Worm (Caenorhabditis elegans) whole organism, midembryonic: ENCODE measurements around the gene ppm-1.G.

Experiments used
- T22C8.4 ChIP-seq: fragments of 200-800 bp; sonication (Bioruptor generic); IDR thresholded peaks from 2 replicates; pipeline ENCODE4 v1.3.6; 2022; ENCODE audit warnings: missing genetic modification characterization, missing compliant biosample characterization
- ref-1 ChIP-seq: fragments of 200-800 bp; sonication (Bioruptor generic); conservative IDR thresholded peaks from 2 replicates; pipeline ENCODE4 v1.3.6; 2022; ENCODE audit warnings: missing genetic modification reagents, missing genetic modification characterization, missing compliant biosample characterization
- ztf-23 ChIP-seq: fragments of 200-800 bp; sonication (Bioruptor generic); IDR thresholded peaks from 2 replicates; pipeline ENCODE4 v1.3.6; 2022; ENCODE audit warnings: missing genetic modification reagents, missing genetic modification characterization, missing compliant biosample characterization
- ztf-29 ChIP-seq: fragments of 200-800 bp; sonication (Bioruptor generic); IDR thresholded peaks from 2 replicates; pipeline ENCODE4 v1.3.6; 2022; ENCODE audit warnings: missing genetic modification reagents, missing genetic modification characterization, missing compliant biosample characterization

DNA sequence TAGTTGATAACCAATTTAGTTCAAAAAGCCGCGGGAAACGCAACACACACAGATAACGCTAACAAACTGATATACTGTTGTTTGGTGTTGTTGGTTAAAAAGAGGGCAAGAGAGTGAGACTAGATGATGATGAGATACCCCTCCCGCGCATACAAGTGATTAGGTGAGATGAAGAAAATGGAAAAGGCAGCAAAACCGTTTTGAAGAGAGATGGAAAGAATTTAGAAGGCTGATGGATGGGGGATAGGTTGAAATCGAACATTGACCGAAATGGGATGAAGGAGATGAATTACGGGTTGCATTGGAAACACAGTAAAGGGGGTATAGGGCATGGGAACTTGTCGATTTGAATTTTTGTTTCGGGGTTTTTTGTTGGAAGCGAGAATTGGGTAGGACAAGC is 34.7 kb upstream of the ppm-1.G start:
- TF ChIP-seq ztf-23 (no peak), ref-1 (GFP tag; lab: Robert Waterston, UW) (no peak), T22C8.4 (GFP tag; lab: Robert Waterston, UW) (no peak), ztf-29 (GFP tag; lab: Robert Waterston, UW) (no peak)
